Worm (Caenorhabditis elegans) whole organism, late embryonic: ENCODE measurements around the gene far-6.

Source experiments
- C08G9.2 ChIP-seq: sonication (generic microtip); optimal IDR thresholded peaks from 2 replicates; lab custom pipeline; 2016; ENCODE audit warnings: mild to moderate bottlenecking, missing genetic modification characterization, moderate library complexity, missing compliant biosample characterization
- ceh-34 ChIP-seq: sonication (generic microtip); optimal IDR thresholded peaks from 2 replicates; lab custom pipeline; 2016; ENCODE audit warnings: mild to moderate bottlenecking, missing genetic modification characterization, missing compliant biosample characterization
- dmd-4 ChIP-seq: sonication (generic microtip); optimal IDR thresholded peaks from 2 replicates; lab custom pipeline; 2016; ENCODE audit warnings: borderline replicate concordance, missing genetic modification characterization, missing compliant biosample characterization
- gmeb-2 ChIP-seq: sonication (generic microtip); optimal IDR thresholded peaks from 2 replicates; lab custom pipeline; 2016; ENCODE audit warnings: missing genetic modification characterization, inconsistent platforms, missing compliant biosample characterization
- pqm-1 ChIP-seq: sonication (generic microtip); optimal IDR thresholded peaks from 2 replicates; lab custom pipeline; 2016; ENCODE audit warnings: missing genetic modification characterization, missing compliant biosample characterization
- tbx-7 ChIP-seq: sonication (generic microtip); optimal IDR thresholded peaks from 2 replicates; lab custom pipeline; 2016; ENCODE audit warnings: missing genotype, missing genetic modification characterization, missing compliant biosample characterization
- unc-86 ChIP-seq: sonication (generic microtip); optimal IDR thresholded peaks from 2 replicates; lab custom pipeline; 2016; ENCODE audit warnings: missing genetic modification characterization, missing compliant biosample characterization

DNA sequence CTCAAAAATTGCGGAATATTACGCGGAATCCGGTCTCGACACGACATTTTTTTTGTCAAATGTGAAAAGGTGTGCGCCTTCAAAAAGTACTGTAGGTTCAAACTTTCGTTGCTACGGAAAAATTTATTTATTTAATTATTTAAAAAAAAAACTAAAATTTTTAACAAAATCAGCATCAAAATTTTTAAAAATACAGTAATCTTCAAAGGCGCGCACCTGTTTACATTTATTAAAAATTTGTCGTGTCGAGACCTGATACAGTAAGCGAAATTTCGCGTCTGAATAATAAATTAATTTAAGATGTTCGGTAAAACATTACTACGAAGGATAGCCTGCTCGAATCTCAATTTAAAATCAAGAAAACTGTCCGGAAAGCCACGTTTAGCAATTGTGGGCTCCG is 43.5 kb downstream of the far-6 start, which contains the start of gene Y62E10A.6:
- TF ChIP-seq C08G9.2 (tag; lab: Kevin White, UChicago) (no peak), gmeb-2 (tag; lab: Kevin White, UChicago) (no peak), ceh-34 (tag; lab: Kevin White, UChicago) (no peak), dmd-4 (tag; lab: Kevin White, UChicago) (no peak), pqm-1 (no peak), tbx-7 (tag; lab: Kevin White, UChicago) (no peak), unc-86 (tag; lab: Kevin White, UChicago) (no peak)
